Fruit fly (Drosophila melanogaster): ENCODE data around the gene per.

per gene

dm6 chrX:2647472-2647883 is 37.9 kb upstream of the per start:
- TF ChIP-seq OdsH (GFP tag; optimal IDR thresholded peaks at IDR 0.05) = peak; percentile 83
- TF ChIP-seq N (GFP tag; optimal IDR thresholded peaks at IDR 0.05) = no peak
- peak; percentile 83 for TF ChIP-seq Sp1 (GFP tag; optimal IDR thresholded peaks at IDR 0.05)
- peak; percentile 91 for TF ChIP-seq fru (GFP tag; optimal IDR thresholded peaks at IDR 0.05)
- no peak for TF ChIP-seq Myc (optimal IDR thresholded peaks at IDR 0.05)
- peak; percentile 6 for TF ChIP-seq CrebA (GFP tag; optimal IDR thresholded peaks at IDR 0.05; ENCODE audit: borderline replicate concordance)
- peak; percentile 87 for TF ChIP-seq h (GFP tag; optimal IDR thresholded peaks at IDR 0.05)
- TF ChIP-seq Jra (GFP tag; optimal IDR thresholded peaks at IDR 0.05) = peak; percentile 53
- no peak for TF ChIP-seq Mio (GFP tag; optimal IDR thresholded peaks at IDR 0.05)
- peak; percentile 76 for TF ChIP-seq CG9705 (GFP tag; optimal IDR thresholded peaks at IDR 0.05)
- TF ChIP-seq CG32264 (GFP tag; optimal IDR thresholded peaks at IDR 0.05) = peak; percentile 78
- peak; percentile 45 for TF ChIP-seq sv (GFP tag; optimal IDR thresholded peaks at IDR 0.05)
- TF ChIP-seq lola (GFP tag; optimal IDR thresholded peaks at IDR 0.05) = no peak
- no peak for TF ChIP-seq Hr83 (GFP tag; optimal IDR thresholded peaks at IDR 0.05; ENCODE audit: poor library complexity, severe bottlenecking)
- TF ChIP-seq dmrt93B (GFP tag; optimal IDR thresholded peaks at IDR 0.05) = peak; percentile 75
- TF ChIP-seq Hr78 (GFP tag; optimal IDR thresholded peaks at IDR 0.05) = no peak
- TF ChIP-seq HLH106 (tag; optimal IDR thresholded peaks at IDR 0.05) = peak; percentile 87
- TF ChIP-seq GATAd (GFP tag; optimal IDR thresholded peaks at IDR 0.05) = no peak
- TF ChIP-seq Vsx2 (GFP tag; optimal IDR thresholded peaks at IDR 0.05; ENCODE audit: partially characterized antibody) = no peak
- TF ChIP-seq brk (GFP tag; optimal IDR thresholded peaks at IDR 0.05) = peak; percentile 61
- TF ChIP-seq Dfd (GFP tag; optimal IDR thresholded peaks at IDR 0.05) = no peak
- TF ChIP-seq Dif (GFP tag; optimal IDR thresholded peaks at IDR 0.05; ENCODE audit: partially characterized antibody) = no peak
- TF ChIP-seq foxo (GFP tag; optimal IDR thresholded peaks at IDR 0.05) = peak; percentile 41 to 90
- TF ChIP-seq sage (GFP tag; optimal IDR thresholded peaks at IDR 0.05) = peak; percentile 74
- no peak for TF ChIP-seq Abd-B (GFP tag; optimal IDR thresholded peaks at IDR 0.05)
- TF ChIP-seq tai (GFP tag; optimal IDR thresholded peaks at IDR 0.05) = peak; percentile 58
- no peak for TF ChIP-seq jim (GFP tag; optimal IDR thresholded peaks at IDR 0.05)
- no peak for TF ChIP-seq pan (optimal IDR thresholded peaks at IDR 0.05)
- TF ChIP-seq br (GFP tag; optimal IDR thresholded peaks at IDR 0.05) = peak; percentile 83
- TF ChIP-seq Hnf4 (GFP tag; optimal IDR thresholded peaks at IDR 0.05) = peak; percentile 83
- peak; percentile 2 for TF ChIP-seq Rel (GFP tag; optimal IDR thresholded peaks at IDR 0.05)
- no peak for TF ChIP-seq Rel (tag; optimal IDR thresholded peaks at IDR 0.05)
- no peak for TF ChIP-seq usp (GFP tag; optimal IDR thresholded peaks at IDR 0.05)
- peak; percentile 76 for TF ChIP-seq psq (GFP tag; optimal IDR thresholded peaks at IDR 0.05)
- no peak for TF ChIP-seq dsf (GFP tag; optimal IDR thresholded peaks at IDR 0.05; ENCODE audit: borderline replicate concordance)
- TF ChIP-seq ey (GFP tag; optimal IDR thresholded peaks at IDR 0.05) = peak; percentile 87
- peak; percentile 84 for TF ChIP-seq rgr (GFP tag; optimal IDR thresholded peaks at IDR 0.05)
- peak; percentile 88 for TF ChIP-seq woc (GFP tag; optimal IDR thresholded peaks at IDR 0.05)
- TF ChIP-seq dl (GFP tag; optimal IDR thresholded peaks at IDR 0.05; ENCODE audit: insufficient read depth in 1 of 2, partially characterized antibody in 2 of 2) = no peak

- TF ChIP-seq h (GFP tag; optimal IDR thresholded peaks at IDR 0.05) = peak; percentile 65
- peak; percentile 62 for TF ChIP-seq dmrt93B (GFP tag; optimal IDR thresholded peaks at IDR 0.05)
- peak; percentile 68 for TF ChIP-seq rgr (GFP tag; optimal IDR thresholded peaks at IDR 0.05)
- peak; percentile 78 for TF ChIP-seq br (GFP tag; optimal IDR thresholded peaks at IDR 0.05)
- TF ChIP-seq Abd-B (GFP tag; optimal IDR thresholded peaks at IDR 0.05) = no peak
- TF ChIP-seq tai (GFP tag; optimal IDR thresholded peaks at IDR 0.05) = no peak
- peak; percentile 64 for TF ChIP-seq CG9705 (GFP tag; optimal IDR thresholded peaks at IDR 0.05)
- TF ChIP-seq Hr83 (GFP tag; optimal IDR thresholded peaks at IDR 0.05; ENCODE audit: poor library complexity, severe bottlenecking) = no peak
- TF ChIP-seq sv (GFP tag; optimal IDR thresholded peaks at IDR 0.05) = no peak
- TF ChIP-seq psq (GFP tag; optimal IDR thresholded peaks at IDR 0.05) = peak; percentile 28
- no peak for TF ChIP-seq pan (optimal IDR thresholded peaks at IDR 0.05)
- TF ChIP-seq ey (GFP tag; optimal IDR thresholded peaks at IDR 0.05) = peak; percentile 67
- no peak for TF ChIP-seq sage (GFP tag; optimal IDR thresholded peaks at IDR 0.05)
- no peak for TF ChIP-seq Jra (GFP tag; optimal IDR thresholded peaks at IDR 0.05)
- no peak for TF ChIP-seq usp (GFP tag; optimal IDR thresholded peaks at IDR 0.05)
- TF ChIP-seq fru (GFP tag; optimal IDR thresholded peaks at IDR 0.05) = peak; percentile 58
- peak; percentile 7 for TF ChIP-seq dsf (GFP tag; optimal IDR thresholded peaks at IDR 0.05; ENCODE audit: borderline replicate concordance)
- TF ChIP-seq Dfd (GFP tag; optimal IDR thresholded peaks at IDR 0.05) = peak; percentile 9
- no peak for TF ChIP-seq Mio (GFP tag; optimal IDR thresholded peaks at IDR 0.05)
- TF ChIP-seq CG32264 (GFP tag; optimal IDR thresholded peaks at IDR 0.05) = peak; percentile 44
- TF ChIP-seq foxo (GFP tag; optimal IDR thresholded peaks at IDR 0.05) = peak in 1 of 2 experiments; percentile 25
- TF ChIP-seq Vsx2 (GFP tag; optimal IDR thresholded peaks at IDR 0.05; ENCODE audit: partially characterized antibody) = no peak
- no peak for TF ChIP-seq Hr78 (GFP tag; optimal IDR thresholded peaks at IDR 0.05)
- no peak for TF ChIP-seq N (GFP tag; optimal IDR thresholded peaks at IDR 0.05)
- no peak for TF ChIP-seq OdsH (GFP tag; optimal IDR thresholded peaks at IDR 0.05)
- TF ChIP-seq jim (GFP tag; optimal IDR thresholded peaks at IDR 0.05) = no peak
- no peak for TF ChIP-seq brk (GFP tag; optimal IDR thresholded peaks at IDR 0.05)
- no peak for TF ChIP-seq Dif (GFP tag; optimal IDR thresholded peaks at IDR 0.05; ENCODE audit: partially characterized antibody)
- no peak for TF ChIP-seq woc (GFP tag; optimal IDR thresholded peaks at IDR 0.05)
- no peak for TF ChIP-seq Myc (optimal IDR thresholded peaks at IDR 0.05)
- TF ChIP-seq GATAd (GFP tag; optimal IDR thresholded peaks at IDR 0.05) = no peak
- TF ChIP-seq dl (GFP tag; optimal IDR thresholded peaks at IDR 0.05; ENCODE audit: insufficient read depth in 1 of 2, partially characterized antibody in 2 of 2) = no peak
- peak; percentile 74 for TF ChIP-seq Sp1 (GFP tag; optimal IDR thresholded peaks at IDR 0.05)
- no peak for TF ChIP-seq CrebA (GFP tag; optimal IDR thresholded peaks at IDR 0.05; ENCODE audit: borderline replicate concordance)
- TF ChIP-seq HLH106 (tag; optimal IDR thresholded peaks at IDR 0.05) = peak; percentile 82
- no peak for TF ChIP-seq Rel (GFP tag; optimal IDR thresholded peaks at IDR 0.05)
- TF ChIP-seq Rel (tag; optimal IDR thresholded peaks at IDR 0.05) = peak; percentile 83
- no peak for TF ChIP-seq lola (GFP tag; optimal IDR thresholded peaks at IDR 0.05)
- TF ChIP-seq Hnf4 (GFP tag; optimal IDR thresholded peaks at IDR 0.05) = peak; percentile 44
These were observed 37.3 kb upstream of the per start for dm6 chrX:2647950-2648613.

Data from whole organism, wandering third instar larva.